Worm (Caenorhabditis elegans) whole organism, midembryonic: Measurements from ENCODE around the gene R05A10.6.

Experiments
- T22C8.4 ChIP-seq: fragments of 200-800 bp; sonication (Bioruptor generic); IDR thresholded peaks from 2 replicates; pipeline ENCODE4 v1.3.6; 2022; ENCODE audit warnings: missing genetic modification characterization, missing compliant biosample characterization
- cog-1 ChIP-seq: sonication (generic microtip); optimal IDR thresholded peaks from 2 replicates; lab custom pipeline; 2016; ENCODE audit warnings: missing genetic modification characterization, missing compliant biosample characterization
- flt-1 ChIP-seq: fragments of 200-800 bp; sonication (Bioruptor generic); IDR thresholded peaks from 2 replicates; pipeline ENCODE4 v1.3.6; 2022; ENCODE audit warnings: missing genetic modification characterization, missing compliant biosample characterization
- klf-2 ChIP-seq: fragments of 200-800 bp; sonication (Bioruptor generic); conservative IDR thresholded peaks from 2 replicates; pipeline ENCODE4 v1.3.6; 2022; ENCODE audit warnings: missing genetic modification reagents, missing genetic modification characterization, missing compliant biosample characterization
- med-1 ChIP-seq: sonication (generic microtip); optimal IDR thresholded peaks from 2 replicates; lab custom pipeline; 2017; ENCODE audit warnings: missing genetic modification characterization, mild to moderate bottlenecking, missing compliant biosample characterization, antibody characterized with exemption, missing genetic modification reagents; ENCODE audit not compliant: insufficient read depth
- ref-1 ChIP-seq: fragments of 200-800 bp; sonication (Bioruptor generic); conservative IDR thresholded peaks from 2 replicates; pipeline ENCODE4 v1.3.6; 2022; ENCODE audit warnings: missing genetic modification reagents, missing genetic modification characterization, missing compliant biosample characterization
- tab-1 ChIP-seq: fragments of 200-800 bp; sonication (Bioruptor generic); IDR thresholded peaks from 2 replicates; pipeline ENCODE4 v1.3.6; 2022; ENCODE audit warnings: missing genetic modification characterization, missing compliant biosample characterization
- ztf-23 ChIP-seq: fragments of 200-800 bp; sonication (Bioruptor generic); IDR thresholded peaks from 2 replicates; pipeline ENCODE4 v1.3.6; 2022; ENCODE audit warnings: missing genetic modification reagents, missing genetic modification characterization, missing compliant biosample characterization
- ztf-29 ChIP-seq: fragments of 200-800 bp; sonication (Bioruptor generic); IDR thresholded peaks from 2 replicates; pipeline ENCODE4 v1.3.6; 2022; ENCODE audit warnings: missing genetic modification reagents, missing genetic modification characterization, missing compliant biosample characterization

The R05A10.6 gene

ce11 chrIV:14165476-14165875 lies at the start of gene R05A10.6:
TSS of gene R05A10.6 (plus strand) at chrIV:14165776.
- TF ChIP-seq T22C8.4 (GFP tag; lab: Robert Waterston, UW): no peak
- TF ChIP-seq med-1 (GFP tag; lab: Kevin White, UChicago): no peak
- no peak for TF ChIP-seq tab-1 (GFP tag; lab: Robert Waterston, UW)
- TF ChIP-seq ztf-23 (GFP tag; lab: Robert Waterston, UW): no peak
- TF ChIP-seq klf-2 (GFP tag; lab: Robert Waterston, UW): no peak
- no peak for TF ChIP-seq ref-1 (GFP tag; lab: Robert Waterston, UW)
- no peak for TF ChIP-seq cog-1 (tag; lab: Kevin White, UChicago)
- no peak for TF ChIP-seq flt-1
- no peak for TF ChIP-seq ztf-29 (GFP tag; lab: Robert Waterston, UW)

DNA sequence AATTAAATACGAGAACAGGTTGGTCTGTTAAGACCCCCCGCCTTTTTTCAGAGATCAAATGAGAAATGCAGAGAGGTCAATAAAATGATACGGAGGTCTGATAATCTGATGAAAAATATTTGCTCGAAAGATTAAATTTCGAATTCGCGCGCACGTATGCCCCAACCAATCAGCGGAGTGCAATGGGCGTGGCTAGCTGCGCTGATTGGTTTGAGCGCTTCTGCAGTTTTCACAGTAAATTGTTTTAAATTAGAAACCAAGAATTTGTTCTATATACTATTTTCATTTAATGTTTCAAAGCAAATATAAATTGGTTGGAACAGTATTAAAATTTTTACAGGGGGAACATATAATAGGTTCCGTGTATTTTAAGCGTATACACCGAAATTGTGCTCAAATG lies 46.2 kb upstream of the R05A10.6 start:
- TF ChIP-seq cog-1 (tag; lab: Kevin White, UChicago): no peak
- TF ChIP-seq tab-1 (GFP tag; lab: Robert Waterston, UW): no peak
- TF ChIP-seq med-1 (GFP tag; lab: Kevin White, UChicago): no peak
- TF ChIP-seq ref-1 (GFP tag; lab: Robert Waterston, UW): no peak
- no peak for TF ChIP-seq ztf-29 (GFP tag; lab: Robert Waterston, UW)
- no peak for TF ChIP-seq flt-1
- no peak for TF ChIP-seq ztf-23 (GFP tag; lab: Robert Waterston, UW)
- TF ChIP-seq T22C8.4 (GFP tag; lab: Robert Waterston, UW): no peak
- TF ChIP-seq klf-2 (GFP tag; lab: Robert Waterston, UW): no peak

ce11 chrIV:14123956-14124355 lies 41.6 kb upstream of the R05A10.6 start, which contains the start of gene nkcc-1:
TSS of gene nkcc-1 (minus strand) at chrIV:14124056.
- TF ChIP-seq flt-1: no peak
- TF ChIP-seq klf-2 (GFP tag; lab: Robert Waterston, UW): no peak
- no peak for TF ChIP-seq T22C8.4 (GFP tag; lab: Robert Waterston, UW)
- no peak for TF ChIP-seq ref-1 (GFP tag; lab: Robert Waterston, UW)
- TF ChIP-seq ztf-29 (GFP tag; lab: Robert Waterston, UW): no peak
- TF ChIP-seq med-1 (GFP tag; lab: Kevin White, UChicago): no peak

DNA sequence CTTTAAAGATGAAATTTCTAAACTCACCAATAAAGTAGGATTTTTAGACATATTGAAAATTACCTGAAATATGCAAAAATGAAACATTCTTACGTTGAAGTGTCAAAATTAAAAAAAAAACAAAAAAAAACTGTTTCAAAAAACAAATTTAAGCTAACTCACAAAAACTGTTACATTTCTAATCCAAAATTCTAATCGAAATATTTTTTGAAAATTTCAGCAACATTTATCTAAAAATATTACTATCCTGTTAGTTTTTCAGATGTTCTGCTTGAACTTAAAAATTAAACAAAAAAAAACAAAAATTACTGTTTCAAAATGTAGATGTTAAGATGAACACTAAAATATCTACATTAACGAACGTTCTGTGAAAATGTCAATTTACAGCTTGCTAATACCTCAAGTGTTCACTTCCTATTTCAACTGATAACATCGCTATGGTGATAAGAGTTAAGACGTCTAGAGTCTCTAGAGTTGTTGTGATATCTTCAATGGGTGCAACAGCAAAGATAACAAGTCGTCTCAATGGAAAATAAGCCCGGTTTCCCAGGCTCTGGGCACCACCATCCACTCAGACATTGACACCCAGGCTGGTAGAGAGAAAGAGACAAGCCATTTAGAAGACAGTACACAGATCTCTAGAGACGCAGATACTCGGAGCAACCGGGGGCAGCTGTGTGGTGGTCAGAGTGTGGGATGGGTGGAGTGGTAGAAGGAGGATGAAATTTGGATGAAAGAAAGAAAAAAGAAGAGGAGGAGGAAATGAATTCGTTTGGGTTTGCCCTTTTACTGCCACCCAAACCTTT lies 37.6 kb upstream of the R05A10.6 start, which contains the start of gene H12I19.115:
Gene H12I19.115 (minus strand): TSS at position 51 of the 806 bp plus-strand sequence.
- TF ChIP-seq tab-1 (GFP tag; lab: Robert Waterston, UW) (no peak), T22C8.4 (GFP tag; lab: Robert Waterston, UW) (no peak), ztf-29 (GFP tag; lab: Robert Waterston, UW) (no peak; the same call in 1 of the 2 replicates), med-1 (GFP tag; lab: Kevin White, UChicago) (no peak), flt-1 (no peak), ztf-23 (GFP tag; lab: Robert Waterston, UW) (no peak), cog-1 (tag; lab: Kevin White, UChicago) (no peak), klf-2 (GFP tag; lab: Robert Waterston, UW) (no peak), ref-1 (GFP tag; lab: Robert Waterston, UW) (no peak)

ce11 chrIV:14129091-14129490 lies 36.5 kb upstream of the R05A10.6 start, which contains the start of gene srz-42:
TSS of gene srz-42 (plus strand) at chrIV:14129391.
- TF ChIP-seq tab-1 (GFP tag; lab: Robert Waterston, UW): no peak
- TF ChIP-seq ztf-29 (GFP tag; lab: Robert Waterston, UW): no peak
- TF ChIP-seq flt-1: no peak
- TF ChIP-seq med-1 (GFP tag; lab: Kevin White, UChicago): no peak
- TF ChIP-seq T22C8.4 (GFP tag; lab: Robert Waterston, UW): no peak
- no peak for TF ChIP-seq klf-2 (GFP tag; lab: Robert Waterston, UW)
- no peak for TF ChIP-seq ref-1 (GFP tag; lab: Robert Waterston, UW)
- TF ChIP-seq ztf-23 (GFP tag; lab: Robert Waterston, UW): no peak
- TF ChIP-seq cog-1 (tag; lab: Kevin White, UChicago): no peak

- TF ChIP-seq ztf-23 (GFP tag; lab: Robert Waterston, UW): no peak
- no peak for TF ChIP-seq ztf-29 (GFP tag; lab: Robert Waterston, UW)
- no peak for TF ChIP-seq ref-1 (GFP tag; lab: Robert Waterston, UW)
- no peak for TF ChIP-seq med-1 (GFP tag; lab: Kevin White, UChicago)
- no peak for TF ChIP-seq klf-2 (GFP tag; lab: Robert Waterston, UW)
- TF ChIP-seq tab-1 (GFP tag; lab: Robert Waterston, UW): no peak
- no peak for TF ChIP-seq cog-1 (tag; lab: Kevin White, UChicago)
- no peak for TF ChIP-seq T22C8.4 (GFP tag; lab: Robert Waterston, UW)
- no peak for TF ChIP-seq flt-1
Measured at ce11 chrIV:14131770-14132169, 33.8 kb upstream of the R05A10.6 start, which contains the start of gene srz-59. TSS of gene srz-59 (plus strand) at chrIV:14132070.

DNA sequence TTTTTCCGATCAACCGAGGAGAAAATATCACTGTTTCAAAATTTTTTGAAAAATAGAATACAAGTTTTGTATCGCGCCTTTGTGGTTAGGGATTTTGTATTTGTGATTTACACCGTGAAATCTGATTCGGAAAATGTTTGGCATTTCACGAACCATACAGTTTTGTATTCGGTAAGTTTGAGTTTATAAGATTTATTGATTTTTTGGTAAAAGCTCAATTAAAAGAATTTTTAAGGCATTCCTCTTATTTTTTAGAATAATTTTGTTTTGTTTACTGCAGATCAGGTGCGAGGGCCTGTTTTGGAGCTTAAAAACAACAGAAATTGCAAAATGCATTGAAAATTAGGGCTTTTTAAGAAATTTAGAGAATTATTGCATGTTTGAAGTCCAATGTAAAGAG lies 32.2 kb upstream of the R05A10.6 start:
- no peak for TF ChIP-seq ztf-23 (GFP tag; lab: Robert Waterston, UW)

DNA sequence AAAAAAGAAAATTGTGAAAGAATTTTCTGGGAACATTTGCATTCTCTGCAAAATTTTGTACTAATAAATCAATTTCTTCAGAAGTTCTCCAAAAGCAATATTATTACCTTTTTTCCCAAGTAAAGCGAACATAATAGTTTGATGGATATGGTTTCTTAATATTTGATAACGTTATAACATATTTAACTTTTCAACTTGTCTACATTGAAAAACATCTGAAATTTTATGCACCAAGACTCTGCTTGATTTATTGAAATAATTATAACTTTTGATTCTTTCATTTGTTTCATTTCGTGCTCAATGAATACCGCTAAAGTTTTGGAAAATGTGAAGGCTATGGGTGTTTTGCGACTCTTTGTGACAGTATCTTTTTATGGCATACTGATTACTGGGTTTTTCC lies 28.5 kb upstream of the R05A10.6 start, which contains the start of gene srz-31:
Gene srz-31 (plus strand): TSS at position 301 of the 400 bp plus-strand sequence.
- TF ChIP-seq T22C8.4 (GFP tag; lab: Robert Waterston, UW): no peak
- TF ChIP-seq klf-2 (GFP tag; lab: Robert Waterston, UW): no peak
- no peak for TF ChIP-seq ztf-29 (GFP tag; lab: Robert Waterston, UW)
- TF ChIP-seq flt-1: no peak
- TF ChIP-seq ref-1 (GFP tag; lab: Robert Waterston, UW): no peak

DNA sequence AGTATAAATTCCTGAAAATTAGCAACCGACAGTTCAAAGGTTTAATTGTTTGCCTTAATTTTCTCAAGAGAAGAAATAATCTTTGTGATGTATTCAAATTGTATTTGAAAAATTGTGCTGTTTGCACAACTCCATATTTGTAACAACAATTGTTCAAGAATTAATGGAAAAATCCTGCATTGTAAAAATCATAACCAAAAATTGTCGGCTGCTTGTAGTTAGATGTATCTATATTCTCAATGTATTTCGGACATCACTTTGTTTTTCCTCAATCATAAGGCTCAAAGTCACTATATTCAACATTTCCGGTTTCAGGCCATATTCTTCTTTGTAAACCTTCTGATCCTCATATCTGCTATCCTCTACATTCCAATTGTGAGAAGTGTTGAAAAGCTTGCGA lies 22.5 kb upstream of the R05A10.6 start:
- TF ChIP-seq klf-2 (GFP tag; lab: Robert Waterston, UW): no peak
- TF ChIP-seq T22C8.4 (GFP tag; lab: Robert Waterston, UW): no peak
- TF ChIP-seq ref-1 (GFP tag; lab: Robert Waterston, UW): no peak
- TF ChIP-seq cog-1 (tag; lab: Kevin White, UChicago): no peak
